Worm (Caenorhabditis elegans): ENCODE measurements around the gene C48D5.3.

- TF ChIP-seq nhr-11 (tag; optimal IDR thresholded peaks at IDR 0.05) (no peak), npax-4 (tag; optimal IDR thresholded peaks at IDR 0.05) (no peak)
These were observed 39.1 kb upstream of the C48D5.3 start for ce11 chrIII:3620652-3621051.

Data from whole organism, late embryonic.